Worm (Caenorhabditis elegans) whole organism, L1 larva: Measurements from ENCODE around the gene sym-3.

Experiments
- C16A3.4 ChIP-seq: fragments of 150-350 bp; optimal IDR thresholded peaks from 2 replicates; lab custom pipeline; 2014; ENCODE audit warnings: missing biosample characterization, missing genetic modification characterization
- C34B4.2 ChIP-seq: sonication (generic microtip); optimal IDR thresholded peaks from 2 replicates; lab custom pipeline; 2017; ENCODE audit warnings: mild to moderate bottlenecking, missing genetic modification characterization, missing compliant biosample characterization
- F16B12.6 ChIP-seq: fragments of 150-350 bp; optimal IDR thresholded peaks from 2 replicates; lab custom pipeline; 2014; ENCODE audit warnings: missing biosample characterization, missing genetic modification characterization
- alr-1 ChIP-seq: fragments of 200-800 bp; sonication (Bioruptor generic); optimal IDR thresholded peaks from 2 replicates; lab custom pipeline; 2018; ENCODE audit warnings: borderline replicate concordance, mild to moderate bottlenecking, missing genetic modification characterization, missing compliant biosample characterization
- aly-2 ChIP-seq: fragments of 150-350 bp; optimal IDR thresholded peaks from 2 replicates; lab custom pipeline; 2014; ENCODE audit warnings: missing biosample characterization, missing genetic modification characterization
- ama-1 ChIP-seq: fragments of 150-350 bp; optimal IDR thresholded peaks from 2 replicates; lab custom pipeline; 2014
- blmp-1 ChIP-seq: fragments of 150-350 bp; optimal IDR thresholded peaks from 2 replicates; lab custom pipeline; 2014; ENCODE audit warnings: missing biosample characterization, missing genetic modification characterization
- ceh-8 ChIP-seq: fragments of 200-800 bp; sonication (Bioruptor generic); optimal IDR thresholded peaks from 2 replicates; lab custom pipeline; 2018; ENCODE audit warnings: mild to moderate bottlenecking, missing genetic modification characterization, moderate library complexity, missing compliant biosample characterization
- ces-1 ChIP-seq: fragments of 150-350 bp; optimal IDR thresholded peaks from 2 replicates; lab custom pipeline; 2014; ENCODE audit warnings: missing biosample characterization, missing genetic modification reagents, missing genetic modification characterization
- dpl-1 ChIP-seq, 3 experiments: fragments of 150-350 bp in 2 of 3; sonication (generic microtip) in 1 of 3; optimal IDR thresholded peaks; 2 replicates each; lab custom pipeline; 2014 to 2017; ENCODE audit warnings: missing biosample characterization in 3 of 3, missing genetic modification characterization in 3 of 3, missing genetic modification reagents in 3 of 3
- dsc-1 ChIP-seq: sonication (generic microtip); optimal IDR thresholded peaks from 2 replicates; lab custom pipeline; 2016; ENCODE audit warnings: mild to moderate bottlenecking, missing genetic modification characterization, missing compliant biosample characterization
- efl-1 ChIP-seq, 4 experiments: fragments of 150-350 bp; optimal IDR thresholded peaks in 3 of 4; peaks in 1 of 4; 1 replicate in 1 of 4; 2 replicates in 3 of 4; lab custom pipeline; 2014; ENCODE audit warnings: missing biosample characterization in 2 of 4, missing genetic modification characterization in 2 of 4, missing genetic modification reagents in 2 of 4
- efl-3 ChIP-seq: fragments of 200-800 bp; sonication (Bioruptor generic); optimal IDR thresholded peaks from 2 replicates; lab custom pipeline; 2018; ENCODE audit warnings: mild to moderate bottlenecking, missing genetic modification characterization, missing compliant biosample characterization
- elt-2 ChIP-seq: sonication (generic microtip); optimal IDR thresholded peaks from 2 replicates; lab custom pipeline; 2016; ENCODE audit warnings: missing genetic modification characterization, mild to moderate bottlenecking, inconsistent platforms, missing compliant biosample characterization, missing genetic modification reagents
- elt-3 ChIP-seq, 6 experiments: fragments of 150-350 bp in 1 of 6; sonication (generic microtip); optimal IDR thresholded peaks; 2 replicates each; lab custom pipeline; 2017 to 2018; ENCODE audit warnings: missing biosample characterization in 6 of 6, missing genetic modification characterization in 6 of 6, inconsistent platforms in 1 of 6
- ets-5 ChIP-seq: fragments of 200-800 bp; sonication (Bioruptor generic); IDR thresholded peaks from 2 replicates; pipeline ENCODE4 v1.3.6; 2022; ENCODE audit warnings: missing genetic modification characterization, missing compliant biosample characterization
- fkh-4 ChIP-seq: sonication (generic microtip); optimal IDR thresholded peaks from 2 replicates; lab custom pipeline; 2016; ENCODE audit warnings: missing compliant biosample characterization, missing genetic modification characterization, borderline replicate concordance
- hlh-17 ChIP-seq: fragments of 200-800 bp; sonication (Bioruptor generic); optimal IDR thresholded peaks from 2 replicates; lab custom pipeline; 2018; ENCODE audit warnings: missing genetic modification characterization, mild to moderate bottlenecking, missing compliant biosample characterization, moderate library complexity, borderline replicate concordance
- hpl-2 ChIP-seq: fragments of 150-350 bp; optimal IDR thresholded peaks from 2 replicates; lab custom pipeline; 2014; ENCODE audit warnings: missing biosample characterization, missing genetic modification reagents, missing genetic modification characterization
- lin-14 ChIP-seq: fragments of 200-800 bp; sonication (Bioruptor generic); optimal IDR thresholded peaks from 2 replicates; lab custom pipeline; 2018; ENCODE audit warnings: mild to moderate bottlenecking, missing genetic modification characterization, moderate library complexity, missing compliant biosample characterization
- lin-35 ChIP-seq, 2 experiments: fragments of 150-350 bp; optimal IDR thresholded peaks; 2 replicates each; lab custom pipeline; 2014; ENCODE audit warnings: missing biosample characterization in 2 of 2, missing genetic modification characterization in 2 of 2, missing genetic modification reagents in 2 of 2
- lin-39 ChIP-seq: fragments of 150-350 bp; optimal IDR thresholded peaks from 2 replicates; lab custom pipeline; 2014; ENCODE audit warnings: missing biosample characterization, missing genetic modification reagents, missing genetic modification characterization
- lir-3 ChIP-seq: sonication (generic microtip); optimal IDR thresholded peaks from 2 replicates; lab custom pipeline; 2016; ENCODE audit warnings: mild to moderate bottlenecking, missing genetic modification characterization, moderate library complexity, missing compliant biosample characterization; ENCODE audit not compliant: poor library complexity
- lsy-2 ChIP-seq, 2 experiments: fragments of 150-350 bp; optimal IDR thresholded peaks; 2 replicates each; lab custom pipeline; 2014; ENCODE audit warnings: missing biosample characterization in 2 of 2, missing genetic modification characterization in 2 of 2
- mdl-1 ChIP-seq, 2 experiments: fragments of 150-350 bp; optimal IDR thresholded peaks; 2 replicates each; lab custom pipeline; 2014 to 2017; ENCODE audit warnings: missing biosample characterization in 2 of 2, missing genetic modification characterization in 2 of 2, inconsistent platforms in 1 of 2
- mef-2 ChIP-seq: fragments of 150-350 bp; optimal IDR thresholded peaks from 2 replicates; lab custom pipeline; 2014; ENCODE audit warnings: missing biosample characterization, missing genetic modification characterization
- mep-1 ChIP-seq: fragments of 150-350 bp; optimal IDR thresholded peaks from 2 replicates; lab custom pipeline; 2014; ENCODE audit warnings: missing biosample characterization, missing genetic modification characterization
- nhr-19 ChIP-seq: fragments of 200-800 bp; sonication (Bioruptor generic); conservative IDR thresholded peaks from 2 replicates; pipeline ENCODE4 v1.3.6; 2022; ENCODE audit warnings: missing genetic modification characterization, missing compliant biosample characterization
- nhr-20 ChIP-seq: sonication (generic microtip); optimal IDR thresholded peaks from 2 replicates; lab custom pipeline; 2016; ENCODE audit warnings: mild to moderate bottlenecking, missing genetic modification characterization, missing compliant biosample characterization
- nhr-28 ChIP-seq: fragments of 150-350 bp; optimal IDR thresholded peaks from 2 replicates; lab custom pipeline; 2014; ENCODE audit warnings: missing biosample characterization, missing genetic modification characterization
- nhr-47 ChIP-seq: sonication (generic microtip); optimal IDR thresholded peaks from 2 replicates; lab custom pipeline; 2016; ENCODE audit warnings: mild to moderate bottlenecking, missing genetic modification characterization, moderate library complexity, missing compliant biosample characterization
- nhr-71 ChIP-seq: sonication (generic microtip); optimal IDR thresholded peaks from 2 replicates; lab custom pipeline; 2016; ENCODE audit warnings: mild to moderate bottlenecking, missing genetic modification characterization, moderate library complexity, missing compliant biosample characterization
- nhr-77 ChIP-seq: fragments of 150-350 bp; optimal IDR thresholded peaks from 2 replicates; lab custom pipeline; 2014; ENCODE audit warnings: missing biosample characterization, missing genetic modification characterization
- nhr-85 ChIP-seq: sonication (generic microtip); peaks from one replicate; lab custom pipeline; 2016; ENCODE audit warnings: missing genetic modification characterization, inconsistent platforms, missing compliant biosample characterization
- nhr-90 ChIP-seq: sonication (generic microtip); optimal IDR thresholded peaks from 2 replicates; lab custom pipeline; 2016; ENCODE audit warnings: mild to moderate bottlenecking, missing genetic modification characterization, missing compliant biosample characterization; ENCODE audit not compliant: poor library complexity
- rnt-1 ChIP-seq: sonication (generic microtip); optimal IDR thresholded peaks from 2 replicates; lab custom pipeline; 2016; ENCODE audit warnings: mild to moderate bottlenecking, missing genetic modification characterization, moderate library complexity, missing compliant biosample characterization
- snu-23 ChIP-seq: sonication (generic microtip); optimal IDR thresholded peaks from 2 replicates; lab custom pipeline; 2016; ENCODE audit warnings: missing genetic modification characterization, missing compliant biosample characterization
- swsn-7 ChIP-seq: sonication (generic microtip); optimal IDR thresholded peaks from 2 replicates; lab custom pipeline; 2016; ENCODE audit warnings: missing genetic modification characterization, missing compliant biosample characterization
- tbx-2 ChIP-seq: sonication (generic microtip); optimal IDR thresholded peaks from 2 replicates; lab custom pipeline; 2016; ENCODE audit warnings: missing genetic modification characterization, missing compliant biosample characterization
- unc-30 ChIP-seq: sonication (generic microtip); optimal IDR thresholded peaks from 2 replicates; lab custom pipeline; 2017; ENCODE audit warnings: missing biosample characterization, missing genetic modification characterization
- unc-86 ChIP-seq: sonication (generic microtip); optimal IDR thresholded peaks from 2 replicates; lab custom pipeline; 2016; ENCODE audit warnings: missing genetic modification characterization, missing compliant biosample characterization
- ztf-4 ChIP-seq: fragments of 150-350 bp; optimal IDR thresholded peaks from 2 replicates; lab custom pipeline; 2014; ENCODE audit warnings: missing biosample characterization, missing genetic modification characterization

The sym-3 gene

ce11 chrX:5780672-5781182 lies 7.2 kb downstream of the sym-3 start, which contains the start of gene sft-4:
Gene sft-4, minus strand, starts transcription at chrX:5780722.
- TF ChIP-seq rnt-1 (tag; lab: Kevin White, UChicago) (peak; percentile 61), alr-1 (tag; lab: Kevin White, UChicago) (no peak), nhr-85 (tag; lab: Kevin White, UChicago) (peak; percentile 36), ces-1 (GFP tag; lab: Kevin White, UChicago) (no peak), mep-1 (peak; percentile 40), lin-39 (no peak), dsc-1 (tag; lab: Kevin White, UChicago) (peak; percentile 26), ets-5 (GFP tag; lab: Robert Waterston, UW) (no peak), lin-35 (GFP tag; optimal IDR thresholded peaks at IDR 0.05; lab: Kevin White, UChicago) (peak in 1 of 2 experiments; percentile 1), nhr-19 (GFP tag; lab: Robert Waterston, UW) (peak; percentile 55), nhr-77 (tag; lab: Kevin White, UChicago) (no peak), nhr-47 (tag; lab: Kevin White, UChicago) (peak; percentile 17), mdl-1 (tag; optimal IDR thresholded peaks at IDR 0.05; lab: Kevin White, UChicago) (peak in 1 of 2 experiments; percentile 85), swsn-7 (tag; lab: Kevin White, UChicago) (peak; percentile 38), unc-86 (tag; lab: Kevin White, UChicago) (no peak), aly-2 (no peak), C16A3.4 (tag; lab: Kevin White, UChicago) (no peak), efl-1 (optimal IDR thresholded peaks at IDR 0.05; lab: Kevin White, UChicago) (peak; percentile 0 to 11), efl-1 (GFP tag; optimal IDR thresholded peaks at IDR 0.05 in 1 of 2; lab: Kevin White, UChicago) (no peak), lir-3 (tag; lab: Kevin White, UChicago) (peak; percentile 14), ztf-4 (tag; lab: Kevin White, UChicago) (peak; percentile 50), C34B4.2 (tag; lab: Kevin White, UChicago) (no peak), hlh-17 (GFP tag; lab: Kevin White, UChicago) (no peak), ceh-8 (GFP tag; lab: Kevin White, UChicago) (no peak), snu-23 (GFP tag; lab: Kevin White, UChicago) (peak; percentile 65), blmp-1 (tag; lab: Kevin White, UChicago) (peak; percentile 44), tbx-2 (tag; lab: Kevin White, UChicago) (no peak), lin-14 (GFP tag; lab: Kevin White, UChicago) (peak; percentile 80), dpl-1 (GFP tag; optimal IDR thresholded peaks at IDR 0.05; lab: Kevin White, UChicago) (no peak), ama-1 (lab: Kevin White, UChicago) (no peak), nhr-90 (peak; percentile 35), F16B12.6 (tag; lab: Kevin White, UChicago) (no peak), elt-3 (tag; optimal IDR thresholded peaks at IDR 0.05; lab: Kevin White, UChicago) (peak in 2 of 6 experiments; percentile 15 to 17), nhr-71 (tag; lab: Kevin White, UChicago) (peak; percentile 77), elt-2 (tag; lab: Kevin White, UChicago) (peak; percentile 9), lsy-2 (tag; optimal IDR thresholded peaks at IDR 0.05; lab: Kevin White, UChicago) (peak; percentile 39 to 40), mef-2 (tag; lab: Kevin White, UChicago) (no peak), nhr-20 (tag; lab: Kevin White, UChicago) (peak; percentile 48), hpl-2 (GFP tag; lab: Kevin White, UChicago) (no peak)

DNA sequence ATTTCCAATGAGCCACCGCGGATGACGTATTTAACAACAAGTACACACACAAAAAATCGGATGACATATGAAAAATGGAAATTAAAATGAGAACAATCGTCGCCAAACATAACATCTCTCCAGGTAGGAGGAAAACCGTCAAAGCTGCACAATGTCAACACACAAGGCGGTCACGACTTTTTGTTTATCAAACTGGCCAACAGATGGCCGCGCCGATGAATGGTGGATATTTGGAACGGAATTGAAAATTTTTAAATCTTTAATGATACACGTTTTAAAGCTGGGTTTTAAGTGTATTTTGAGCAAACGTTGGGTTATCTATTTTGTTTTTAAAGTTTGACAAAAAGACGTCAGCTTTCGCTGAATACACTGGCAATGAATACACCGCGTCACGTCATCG lies 7.7 kb downstream of the sym-3 start:
- TF ChIP-seq unc-30 (tag; lab: Kevin White, UChicago) (no peak), fkh-4 (tag; lab: Kevin White, UChicago) (no peak), efl-3 (GFP tag; lab: Kevin White, UChicago) (no peak), nhr-28 (tag; lab: Kevin White, UChicago) (no peak), efl-1 (optimal IDR thresholded peaks at IDR 0.05; lab: Kevin White, UChicago) (no peak), efl-1 (GFP tag; optimal IDR thresholded peaks at IDR 0.05 in 1 of 2; lab: Kevin White, UChicago) (peak in 1 of 2 experiments; percentile 72)
